Worm (Caenorhabditis elegans) whole organism, young adult: ENCODE measurements around the gene C56G2.15.

Experiments used
- B0035.1 ChIP-seq: sonication (generic microtip); optimal IDR thresholded peaks from 2 replicates; lab custom pipeline; 2016; ENCODE audit warnings: missing genetic modification characterization, mild to moderate bottlenecking, missing compliant biosample characterization, missing genotype, missing genetic modification reagents
- B0261.1 ChIP-seq: sonication (generic microtip); optimal IDR thresholded peaks from 2 replicates; lab custom pipeline; 2016; ENCODE audit warnings: mild to moderate bottlenecking, missing genetic modification characterization, moderate library complexity, missing compliant biosample characterization
- C06A6.2 ChIP-seq: fragments of 200-800 bp; sonication (Bioruptor generic); conservative IDR thresholded peaks from 2 replicates; pipeline ENCODE4 v1.3.6; 2022; ENCODE audit warnings: missing genetic modification characterization, missing compliant biosample characterization
- F33H1.4 ChIP-seq: fragments of 200-800 bp; sonication (Bioruptor generic); IDR thresholded peaks from 2 replicates; pipeline ENCODE4 v1.3.6; 2022; ENCODE audit warnings: missing genetic modification reagents, missing genetic modification characterization, missing compliant biosample characterization
- F37B4.10 ChIP-seq: fragments of 200-800 bp; sonication (Bioruptor generic); IDR thresholded peaks from 2 replicates; pipeline ENCODE4 v1.3.6; 2022; ENCODE audit warnings: missing genetic modification characterization, missing compliant biosample characterization
- F39B2.1 ChIP-seq: fragments of 200-800 bp; sonication (Bioruptor generic); IDR thresholded peaks from 2 replicates; pipeline ENCODE4 v1.3.6; 2022; ENCODE audit warnings: missing genetic modification reagents, missing genetic modification characterization, missing compliant biosample characterization
- F49E8.2 ChIP-seq: sonication (generic microtip); optimal IDR thresholded peaks from 3 replicates; lab custom pipeline; 2017; ENCODE audit warnings: missing genetic modification characterization, mild to moderate bottlenecking, missing compliant biosample characterization, antibody characterized with exemption, moderate library complexity; ENCODE audit not compliant: insufficient read depth
- F57C9.4 ChIP-seq: sonication (generic microtip); optimal IDR thresholded peaks from 2 replicates; lab custom pipeline; 2017; ENCODE audit warnings: mild to moderate bottlenecking, missing genetic modification characterization, missing compliant biosample characterization
- K11D2.4 ChIP-seq: fragments of 200-800 bp; sonication (Bioruptor generic); IDR thresholded peaks from 2 replicates; pipeline ENCODE4 v1.3.6; 2022; ENCODE audit warnings: missing genetic modification reagents, missing genetic modification characterization, missing compliant biosample characterization
- T26A5.8 ChIP-seq: sonication (generic microtip); optimal IDR thresholded peaks from 2 replicates; lab custom pipeline; 2016; ENCODE audit warnings: missing genetic modification characterization, missing compliant biosample characterization
- Y53G8AR.9 ChIP-seq: fragments of 200-800 bp; sonication (Bioruptor generic); conservative IDR thresholded peaks from 2 replicates; pipeline ENCODE4 v1.3.6; 2022; ENCODE audit warnings: missing genetic modification reagents, missing genetic modification characterization, missing compliant biosample characterization
- Y67H2A.10 ChIP-seq: fragments of 200-800 bp; sonication (Bioruptor generic); conservative IDR thresholded peaks from 2 replicates; pipeline ENCODE4 v1.3.6; 2022; ENCODE audit warnings: missing genetic modification reagents, missing genetic modification characterization, missing compliant biosample characterization
- Y79H2A.3 ChIP-seq: fragments of 200-800 bp; sonication (Bioruptor generic); conservative IDR thresholded peaks from 2 replicates; pipeline ENCODE4 v1.3.6; 2022; ENCODE audit warnings: missing genetic modification reagents, missing genetic modification characterization, missing compliant biosample characterization
- akir-1 ChIP-seq: fragments of 200-800 bp; sonication (Bioruptor generic); optimal IDR thresholded peaks from 2 replicates; lab custom pipeline; 2018; ENCODE audit warnings: mild to moderate bottlenecking, missing genetic modification characterization, moderate library complexity, missing compliant biosample characterization
- aptf-2 ChIP-seq: fragments of 200-800 bp; sonication (Bioruptor generic); conservative IDR thresholded peaks from 2 replicates; pipeline ENCODE4 v1.3.6; 2022; ENCODE audit warnings: missing genetic modification reagents, missing genetic modification characterization, missing compliant biosample characterization
- athp-1 ChIP-seq: sonication (generic microtip); optimal IDR thresholded peaks from 2 replicates; lab custom pipeline; 2017; ENCODE audit warnings: mild to moderate bottlenecking, missing genetic modification characterization, missing compliant biosample characterization
- bed-1 ChIP-seq: fragments of 200-800 bp; sonication (Bioruptor generic); IDR thresholded peaks from 2 replicates; pipeline ENCODE4 v1.3.6; 2022; ENCODE audit warnings: missing genetic modification reagents, missing genetic modification characterization, missing compliant biosample characterization
- bed-2 ChIP-seq: fragments of 200-800 bp; sonication (Bioruptor generic); IDR thresholded peaks from 2 replicates; pipeline ENCODE4 v1.3.6; 2022; ENCODE audit warnings: missing genetic modification reagents, missing genetic modification characterization, missing compliant biosample characterization
- ceh-79 ChIP-seq: sonication (generic microtip); optimal IDR thresholded peaks from 2 replicates; lab custom pipeline; 2017; ENCODE audit warnings: mild to moderate bottlenecking, missing genetic modification characterization, missing compliant biosample characterization
- chd-7 ChIP-seq: sonication (generic microtip); optimal IDR thresholded peaks from 2 replicates; lab custom pipeline; 2016; ENCODE audit warnings: mild to moderate bottlenecking, missing genetic modification characterization, moderate library complexity, missing compliant biosample characterization
- die-1 ChIP-seq: sonication (generic microtip); optimal IDR thresholded peaks from 2 replicates; lab custom pipeline; 2016; ENCODE audit warnings: missing genotype, mild to moderate bottlenecking, missing genetic modification characterization, missing compliant biosample characterization
- dpff-1 ChIP-seq: sonication (generic microtip); optimal IDR thresholded peaks from 2 replicates; lab custom pipeline; 2017; ENCODE audit warnings: mild to moderate bottlenecking, missing genetic modification characterization, missing compliant biosample characterization
- egrh-3 ChIP-seq: fragments of 200-800 bp; sonication (Bioruptor generic); IDR thresholded peaks from 2 replicates; pipeline ENCODE4 v1.3.6; 2022; ENCODE audit warnings: missing genetic modification reagents, missing genetic modification characterization, missing compliant biosample characterization
- ets-4 ChIP-seq: fragments of 200-800 bp; sonication (Bioruptor generic); optimal IDR thresholded peaks from 2 replicates; lab custom pipeline; 2018; ENCODE audit warnings: mild to moderate bottlenecking, missing genetic modification characterization, missing compliant biosample characterization
- him-1 ChIP-seq: sonication (generic microtip); optimal IDR thresholded peaks from 2 replicates; lab custom pipeline; 2016; ENCODE audit warnings: missing genotype, missing genetic modification reagents, missing genetic modification characterization, missing compliant biosample characterization
- let-526 ChIP-seq: fragments of 200-800 bp; sonication (Bioruptor generic); IDR thresholded peaks from 2 replicates; pipeline ENCODE4 v1.3.6; 2022; ENCODE audit warnings: missing genetic modification reagents, missing genetic modification characterization, missing compliant biosample characterization
- let-607 ChIP-seq, 2 experiments: fragments of 200-800 bp in 1 of 2; sonication (Bioruptor generic) in 1 of 2; sonication (generic microtip) in 1 of 2; optimal IDR thresholded peaks; 2 replicates each; lab custom pipeline; 2016 to 2018; ENCODE audit warnings: mild to moderate bottlenecking in 2 of 2, missing compliant biosample characterization in 2 of 2, missing genetic modification characterization in 2 of 2, moderate library complexity in 2 of 2, missing genotype in 1 of 2
- lin-40 ChIP-seq: sonication (generic microtip); optimal IDR thresholded peaks from 2 replicates; lab custom pipeline; 2016; ENCODE audit warnings: missing genetic modification characterization, mild to moderate bottlenecking, missing compliant biosample characterization, missing genotype, missing genetic modification reagents
- lin-54 ChIP-seq: fragments of 200-800 bp; sonication (Bioruptor generic); optimal IDR thresholded peaks from 2 replicates; lab custom pipeline; 2018; ENCODE audit warnings: mild to moderate bottlenecking, missing genetic modification characterization, missing compliant biosample characterization
- lsl-1 ChIP-seq: fragments of 200-800 bp; sonication (Bioruptor generic); optimal IDR thresholded peaks from 2 replicates; lab custom pipeline; 2018; ENCODE audit warnings: mild to moderate bottlenecking, missing genetic modification characterization, moderate library complexity, missing compliant biosample characterization
- madf-8 ChIP-seq: fragments of 200-800 bp; sonication (Bioruptor generic); conservative IDR thresholded peaks from 2 replicates; pipeline ENCODE4 v1.3.6; 2022; ENCODE audit warnings: missing genetic modification reagents, missing genetic modification characterization, missing compliant biosample characterization
- mel-28 ChIP-seq: sonication (generic microtip); optimal IDR thresholded peaks from 2 replicates; lab custom pipeline; 2016; ENCODE audit warnings: borderline replicate concordance, mild to moderate bottlenecking, missing genetic modification characterization, missing compliant biosample characterization
- mxl-1 ChIP-seq: sonication (generic microtip); optimal IDR thresholded peaks from 2 replicates; lab custom pipeline; 2016; ENCODE audit warnings: missing genetic modification characterization, missing compliant biosample characterization
- nhr-27 ChIP-seq: fragments of 200-800 bp; sonication (Bioruptor generic); optimal IDR thresholded peaks from 2 replicates; lab custom pipeline; 2018; ENCODE audit warnings: mild to moderate bottlenecking, missing genetic modification characterization, moderate library complexity, missing compliant biosample characterization
- nhr-80 ChIP-seq: sonication (generic microtip); optimal IDR thresholded peaks from 2 replicates; lab custom pipeline; 2016; ENCODE audit warnings: missing genetic modification characterization, missing compliant biosample characterization
- pbrm-1 ChIP-seq: fragments of 200-800 bp; sonication (Bioruptor generic); IDR thresholded peaks from 2 replicates; pipeline ENCODE4 v1.3.6; 2022; ENCODE audit warnings: missing genetic modification reagents, missing genetic modification characterization, missing compliant biosample characterization
- repo-1 ChIP-seq: sonication (generic microtip); optimal IDR thresholded peaks from 2 replicates; lab custom pipeline; 2017; ENCODE audit warnings: mild to moderate bottlenecking, missing genetic modification characterization, missing compliant biosample characterization
- somi-1 ChIP-seq: fragments of 200-800 bp; sonication (Bioruptor generic); optimal IDR thresholded peaks from 2 replicates; lab custom pipeline; 2018; ENCODE audit warnings: mild to moderate bottlenecking, missing genetic modification characterization, missing compliant biosample characterization
- unc-130 ChIP-seq: sonication (generic microtip); optimal IDR thresholded peaks from 2 replicates; lab custom pipeline; 2016; ENCODE audit warnings: missing genetic modification reagents, missing genetic modification characterization, missing compliant biosample characterization
- xnd-1 ChIP-seq: sonication (generic microtip); optimal IDR thresholded peaks from 2 replicates; lab custom pipeline; 2016; ENCODE audit warnings: missing genotype, missing genetic modification reagents, missing genetic modification characterization, missing compliant biosample characterization
- zfh-2 ChIP-seq: fragments of 200-800 bp; sonication (Bioruptor generic); conservative IDR thresholded peaks from 2 replicates; pipeline ENCODE4 v1.3.6; 2022; ENCODE audit warnings: missing genetic modification reagents, missing genetic modification characterization, missing compliant biosample characterization

C56G2.15 gene

ce11 chrIII:6415306-6415973, 47.7 kb upstream of the C56G2.15 start, which contains the start of gene nas-4 (continued):
- TF ChIP-seq let-607 (tag; optimal IDR thresholded peaks at IDR 0.05; lab: Kevin White, UChicago) (peak in 1 of 2 experiments; percentile 13), F37B4.10 (GFP tag; lab: Robert Waterston, UW) (no peak), F39B2.1 (no peak), zfh-2 (GFP tag; lab: Robert Waterston, UW) (no peak), Y53G8AR.9 (GFP tag; lab: Robert Waterston, UW) (peak; percentile 59; the same call in 1 of the 2 replicates), mel-28 (peak; percentile 29), B0035.1 (tag; lab: Kevin White, UChicago) (peak; percentile 75), F57C9.4 (tag; lab: Kevin White, UChicago) (no peak), bed-1 (no peak)

- TF ChIP-seq egrh-3 (GFP tag; lab: Robert Waterston, UW) = no peak
- no peak for TF ChIP-seq chd-7 (tag; lab: Kevin White, UChicago)
- TF ChIP-seq Y79H2A.3 (GFP tag; lab: Robert Waterston, UW) = no peak
- no peak for TF ChIP-seq athp-1 (tag; lab: Kevin White, UChicago)
- no peak for TF ChIP-seq repo-1 (tag; lab: Kevin White, UChicago)
- TF ChIP-seq nhr-27 (tag; lab: Kevin White, UChicago) = no peak
- no peak for TF ChIP-seq T26A5.8
- no peak for TF ChIP-seq F39B2.1
- no peak for TF ChIP-seq pbrm-1 (GFP tag; lab: Robert Waterston, UW)
- TF ChIP-seq lin-40 (tag; lab: Kevin White, UChicago) = no peak
- TF ChIP-seq him-1 (tag; lab: Kevin White, UChicago) = no peak
- TF ChIP-seq somi-1 (GFP tag; lab: Kevin White, UChicago) = no peak
- no peak for TF ChIP-seq C06A6.2 (GFP tag; lab: Robert Waterston, UW)
- no peak for TF ChIP-seq lin-54 (GFP tag; lab: Kevin White, UChicago)
- no peak for TF ChIP-seq K11D2.4 (GFP tag; lab: Robert Waterston, UW)
- no peak for TF ChIP-seq let-526 (GFP tag; lab: Robert Waterston, UW)
- no peak for TF ChIP-seq B0261.1
- no peak for TF ChIP-seq F49E8.2 (tag; lab: Kevin White, UChicago)
These were observed 44.2 kb upstream of the C56G2.15 start, which contains the start of gene C05D11.5 for ce11 chrIII:6411914-6412313. Gene C05D11.5, minus strand, starts transcription at chrIII:6412014.

- TF ChIP-seq bed-2 (GFP tag; lab: Robert Waterston, UW) = no peak
- TF ChIP-seq nhr-80 (tag; lab: Kevin White, UChicago) = peak; percentile 3
These were observed 43.7 kb upstream of the C56G2.15 start for ce11 chrIII:6411430-6411829.

ce11 chrIII:6406829-6407228, 39.1 kb upstream of the C56G2.15 start, which contains the start of gene let-756:
Gene let-756, plus strand, starts transcription at chrIII:6407129.
- TF ChIP-seq K11D2.4 (GFP tag; lab: Robert Waterston, UW) (no peak), ceh-79 (tag; lab: Kevin White, UChicago) (no peak)
- TF ChIP-seq, all 124 proteins: peak for 0

ce11 chrIII:6405121-6405520, 37.4 kb upstream of the C56G2.15 start:
- TF ChIP-seq unc-130 = no peak
- TF ChIP-seq xnd-1 (tag; lab: Kevin White, UChicago) = no peak
- TF ChIP-seq mxl-1 = no peak
- TF ChIP-seq aptf-2 = no peak
- no peak for TF ChIP-seq F33H1.4 (GFP tag; lab: Robert Waterston, UW)
- TF ChIP-seq lsl-1 (GFP tag; lab: Kevin White, UChicago) = no peak
- no peak for TF ChIP-seq Y67H2A.10
- no peak for TF ChIP-seq die-1 (tag; lab: Kevin White, UChicago)
- TF ChIP-seq ets-4 (GFP tag; lab: Kevin White, UChicago) = no peak
- no peak for TF ChIP-seq akir-1 (GFP tag; lab: Kevin White, UChicago)
- no peak for TF ChIP-seq madf-8 (GFP tag; lab: Robert Waterston, UW)
- no peak for TF ChIP-seq F49E8.2 (tag; lab: Kevin White, UChicago)
- no peak for TF ChIP-seq dpff-1
